Worm (Caenorhabditis elegans) whole organism, mixed stage, embryonic: ENCODE measurements around the gene srt-7.

Experiments used
- ces-1 ChIP-seq: fragments of 150-350 bp; optimal IDR thresholded peaks from 2 replicates; lab custom pipeline; 2014; ENCODE audit warnings: missing biosample characterization, missing genetic modification reagents, missing genetic modification characterization
- nhr-237 ChIP-seq: fragments of 150-350 bp; optimal IDR thresholded peaks from 2 replicates; lab custom pipeline; 2014; ENCODE audit warnings: missing biosample characterization, missing genetic modification characterization
- nhr-76 ChIP-seq: sonication (generic microtip); optimal IDR thresholded peaks from 2 replicates; lab custom pipeline; 2017; ENCODE audit warnings: missing biosample characterization, missing genetic modification characterization
- pha-4 ChIP-seq: fragments of 150-350 bp; optimal IDR thresholded peaks from 2 replicates; lab custom pipeline; 2018; ENCODE audit warnings: missing biosample characterization, missing genetic modification reagents, missing genetic modification characterization
- snpc-4 ChIP-seq: fragments of 150-350 bp; optimal IDR thresholded peaks from 2 replicates; lab custom pipeline; 2014; ENCODE audit warnings: missing biosample characterization, missing genetic modification characterization
- sptf-1 ChIP-seq: sonication (generic microtip); optimal IDR thresholded peaks from 2 replicates; lab custom pipeline; 2017; ENCODE audit warnings: mild to moderate bottlenecking, missing genetic modification characterization, moderate library complexity, missing compliant biosample characterization
- unc-39 ChIP-seq: fragments of 150-350 bp; optimal IDR thresholded peaks from 2 replicates; lab custom pipeline; 2014; ENCODE audit warnings: missing biosample characterization, missing genetic modification characterization
- unc-62 ChIP-seq: fragments of 150-350 bp; optimal IDR thresholded peaks from 2 replicates; lab custom pipeline; 2014; ENCODE audit warnings: missing biosample characterization, missing genetic modification reagents, missing genetic modification characterization
- ztf-11 ChIP-seq: fragments of 150-350 bp; optimal IDR thresholded peaks from 2 replicates; lab custom pipeline; 2014; ENCODE audit warnings: missing biosample characterization, missing genetic modification characterization

- no peak for TF ChIP-seq unc-62
- TF ChIP-seq unc-39 (tag; lab: Kevin White, UChicago) = no peak
- no peak for TF ChIP-seq nhr-76
- no peak for TF ChIP-seq ztf-11
- no peak for TF ChIP-seq pha-4 (tag; lab: Kevin White, UChicago)
- no peak for TF ChIP-seq nhr-237 (tag; lab: Kevin White, UChicago)
- TF ChIP-seq snpc-4 = no peak
- no peak for TF ChIP-seq ces-1
- no peak for TF ChIP-seq sptf-1
Observed at ce11 chrV:3058996-3059395, 22.6 kb upstream of the srt-7 start, which contains the start of gene str-244.
